Worm (Caenorhabditis elegans): ENCODE data around the gene F40A3.4.

- TF ChIP-seq nhr-28 (tag; optimal IDR thresholded peaks at IDR 0.05), result no peak
- no peak for TF ChIP-seq ztf-11 (tag; optimal IDR thresholded peaks at IDR 0.05)
- no peak for TF ChIP-seq hlh-1 (tag; optimal IDR thresholded peaks at IDR 0.05)
- no peak for TF ChIP-seq nhr-237 (tag; optimal IDR thresholded peaks at IDR 0.05)
- no peak for TF ChIP-seq nhr-76 (tag; optimal IDR thresholded peaks at IDR 0.05)
- no peak for TF ChIP-seq unc-62 (GFP tag; optimal IDR thresholded peaks at IDR 0.05)
- no peak for TF ChIP-seq lsy-2 (tag; optimal IDR thresholded peaks at IDR 0.05)
- no peak for TF ChIP-seq ham-2 (GFP tag; optimal IDR thresholded peaks at IDR 0.05)
- TF ChIP-seq ces-1 (GFP tag; optimal IDR thresholded peaks at IDR 0.05), result no peak
- no peak for TF ChIP-seq mab-5 (tag; optimal IDR thresholded peaks at IDR 0.05)
Observed at ce11 chrV:7826917-7827316, 48.6 kb upstream of the F40A3.4 start, which contains the start of gene mig-6.
